Worm (Caenorhabditis elegans) whole organism, midembryonic: ENCODE data around the gene nspd-9.

Source experiments
- T22C8.4 ChIP-seq: fragments of 200-800 bp; sonication (Bioruptor generic); IDR thresholded peaks from 2 replicates; pipeline ENCODE4 v1.3.6; 2022; ENCODE audit warnings: missing genetic modification characterization, missing compliant biosample characterization
- cog-1 ChIP-seq: sonication (generic microtip); optimal IDR thresholded peaks from 2 replicates; lab custom pipeline; 2016; ENCODE audit warnings: missing genetic modification characterization, missing compliant biosample characterization
- flt-1 ChIP-seq: fragments of 200-800 bp; sonication (Bioruptor generic); IDR thresholded peaks from 2 replicates; pipeline ENCODE4 v1.3.6; 2022; ENCODE audit warnings: missing genetic modification characterization, missing compliant biosample characterization
- med-1 ChIP-seq: sonication (generic microtip); optimal IDR thresholded peaks from 2 replicates; lab custom pipeline; 2017; ENCODE audit warnings: missing genetic modification characterization, mild to moderate bottlenecking, missing compliant biosample characterization, antibody characterized with exemption, missing genetic modification reagents; ENCODE audit not compliant: insufficient read depth
- ref-1 ChIP-seq: fragments of 200-800 bp; sonication (Bioruptor generic); conservative IDR thresholded peaks from 2 replicates; pipeline ENCODE4 v1.3.6; 2022; ENCODE audit warnings: missing genetic modification reagents, missing genetic modification characterization, missing compliant biosample characterization
- tab-1 ChIP-seq: fragments of 200-800 bp; sonication (Bioruptor generic); IDR thresholded peaks from 2 replicates; pipeline ENCODE4 v1.3.6; 2022; ENCODE audit warnings: missing genetic modification characterization, missing compliant biosample characterization
- ztf-23 ChIP-seq: fragments of 200-800 bp; sonication (Bioruptor generic); IDR thresholded peaks from 2 replicates; pipeline ENCODE4 v1.3.6; 2022; ENCODE audit warnings: missing genetic modification reagents, missing genetic modification characterization, missing compliant biosample characterization
- ztf-29 ChIP-seq: fragments of 200-800 bp; sonication (Bioruptor generic); IDR thresholded peaks from 2 replicates; pipeline ENCODE4 v1.3.6; 2022; ENCODE audit warnings: missing genetic modification reagents, missing genetic modification characterization, missing compliant biosample characterization

- TF ChIP-seq med-1 (GFP tag; lab: Kevin White, UChicago) (no peak), T22C8.4 (GFP tag; lab: Robert Waterston, UW) (no peak), ztf-29 (GFP tag; lab: Robert Waterston, UW) (no peak), ztf-23 (GFP tag; lab: Robert Waterston, UW) (no peak), flt-1 (GFP tag; lab: Robert Waterston, UW) (no peak), cog-1 (tag; lab: Kevin White, UChicago) (no peak), ref-1 (GFP tag; lab: Robert Waterston, UW) (no peak), tab-1 (GFP tag; lab: Robert Waterston, UW) (no peak)
Observed at ce11 chrIII:4819843-4820242, 10.3 kb downstream of the nspd-9 start, which contains the start of gene F26A1.7.
